Fruit fly (Drosophila melanogaster) S2 (cell line): ENCODE measurements around the gene CG31689.

ENCODE experiments used
- CG8478 ChIP-seq: fragments of >200 bp; optimal IDR thresholded peaks from 2 replicates; lab custom pipeline; 2018
- CTCF ChIP-seq, 2 experiments: fragments of >200 bp; optimal IDR thresholded peaks; 2 replicates each; lab custom pipeline; 2018

DNA sequence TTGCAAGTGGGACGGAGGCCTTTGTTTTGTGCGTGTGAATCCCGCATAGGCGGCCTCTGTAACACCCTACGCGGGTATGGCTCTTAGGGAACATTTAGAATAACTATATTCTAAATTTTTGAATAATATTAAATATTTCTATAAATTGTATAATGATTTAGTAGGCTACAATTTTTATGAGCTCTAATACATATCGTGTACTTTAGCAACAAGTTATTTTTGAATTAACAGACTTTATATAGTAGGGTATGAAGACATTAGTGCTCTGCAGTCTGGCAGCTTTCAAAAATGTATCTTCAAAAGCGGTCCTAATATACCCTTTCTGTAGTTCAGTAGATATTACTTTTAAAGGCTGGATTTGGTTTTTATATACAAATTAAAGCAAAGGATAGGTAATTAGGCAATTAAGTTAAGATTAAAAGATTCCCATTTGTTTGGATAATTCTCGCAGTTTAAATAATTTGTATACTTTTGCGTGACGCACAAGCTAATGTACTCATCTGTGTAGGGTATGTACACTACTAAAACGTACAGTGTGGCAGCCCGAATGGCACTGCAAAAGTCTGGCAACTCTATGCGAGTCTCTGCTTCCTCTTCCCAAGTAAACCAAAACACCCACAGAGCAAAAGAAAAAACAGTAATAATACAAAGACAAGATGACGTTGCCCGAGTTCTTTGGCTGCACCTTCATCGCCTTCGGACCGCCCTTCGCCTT, 40.3 kb downstream of the CG31689 start, which contains the start of the genes Snx21 and aph-1:
- no peak for TF ChIP-seq CG8478 (lab: Kevin White, UChicago)
- no peak for TF ChIP-seq CTCF (optimal IDR thresholded peaks at IDR 0.05; lab: Kevin White, UChicago)
